Fruit fly (Drosophila melanogaster) whole organism, embryonic: ENCODE data around the gene Dbp73D.

ENCODE experiments used
- Asciz ChIP-seq: fragments of 200-800 bp; sonication (Bioruptor generic); optimal IDR thresholded peaks from 2 replicates; lab custom pipeline; 2017; ENCODE audit warnings: missing biosample characterization, mild to moderate bottlenecking, missing genetic modification characterization, missing genetic modification reagents
- CG12236 ChIP-seq: fragments of 200-800 bp; sonication (Bioruptor generic); optimal IDR thresholded peaks from 2 replicates; lab custom pipeline; 2016; ENCODE audit warnings: missing biosample characterization, missing genetic modification characterization
- CG12659 ChIP-seq: fragments of 200-800 bp; sonication (Bioruptor generic); optimal IDR thresholded peaks from 3 replicates; lab custom pipeline; 2017; ENCODE audit warnings: mild to moderate bottlenecking, missing biosample characterization, missing genetic modification reagents, missing genetic modification characterization
- CG12942 ChIP-seq: fragments of 200-800 bp; sonication (Bioruptor generic); optimal IDR thresholded peaks from 3 replicates; lab custom pipeline; 2016; ENCODE audit warnings: missing biosample characterization, missing genetic modification characterization
- CG1647 ChIP-seq: fragments of 200-800 bp; sonication (Bioruptor generic); optimal IDR thresholded peaks from 3 replicates; lab custom pipeline; 2016; ENCODE audit warnings: missing biosample characterization, missing genetic modification characterization
- CG17328 ChIP-seq: fragments of 200-800 bp; sonication (Bioruptor generic); IDR thresholded peaks from 2 replicates; pipeline ENCODE4 v1.3.6; 2022; ENCODE audit warnings: missing biosample characterization, missing genetic modification characterization
- CG18262 ChIP-seq: fragments of 200-800 bp; optimal IDR thresholded peaks from 3 replicates; lab custom pipeline; 2019; ENCODE audit warnings: missing biosample characterization, mild to moderate bottlenecking, missing genetic modification characterization, moderate library complexity
- CG31365 ChIP-seq: fragments of 200-800 bp; sonication (Bioruptor generic); optimal IDR thresholded peaks from 2 replicates; lab custom pipeline; 2018; ENCODE audit warnings: missing biosample characterization, mild to moderate bottlenecking, missing genetic modification characterization
- CG3163 ChIP-seq: fragments of 200-800 bp; sonication (Bioruptor generic); optimal IDR thresholded peaks from 3 replicates; lab custom pipeline; 2016; ENCODE audit warnings: missing biosample characterization, missing genetic modification characterization
- CG6254 ChIP-seq: fragments of 200-800 bp; sonication (Bioruptor generic); optimal IDR thresholded peaks from 3 replicates; lab custom pipeline; 2017; ENCODE audit warnings: mild to moderate bottlenecking, missing biosample characterization, missing genetic modification reagents, missing genetic modification characterization
- CG6272 ChIP-seq: fragments of 200-800 bp; sonication (Bioruptor generic); IDR thresholded peaks from 2 replicates; pipeline ENCODE4 v1.3.6; 2022; ENCODE audit warnings: missing biosample characterization, missing genetic modification characterization
- CG6765 ChIP-seq: fragments of 200-800 bp; sonication (Bioruptor generic); optimal IDR thresholded peaks from 3 replicates; lab custom pipeline; 2017; ENCODE audit warnings: missing biosample characterization, mild to moderate bottlenecking, missing genetic modification characterization
- CG7556 ChIP-seq: fragments of 200-800 bp; sonication (Bioruptor generic); optimal IDR thresholded peaks from 2 replicates; lab custom pipeline; 2017; ENCODE audit warnings: missing biosample characterization, mild to moderate bottlenecking, missing genetic modification characterization
- CG8924 ChIP-seq: fragments of 200-800 bp; optimal IDR thresholded peaks from 3 replicates; lab custom pipeline; 2019; ENCODE audit warnings: missing biosample characterization, mild to moderate bottlenecking, missing genetic modification characterization, moderate library complexity
- CG9817 ChIP-seq: fragments of 200-800 bp; sonication (Bioruptor generic); optimal IDR thresholded peaks from 2 replicates; lab custom pipeline; 2018; ENCODE audit warnings: missing biosample characterization, mild to moderate bottlenecking, missing genetic modification characterization, moderate library complexity
- Deaf1 ChIP-seq: fragments of 200-800 bp; optimal IDR thresholded peaks from 3 replicates; lab custom pipeline; 2019; ENCODE audit warnings: missing biosample characterization, mild to moderate bottlenecking, missing genetic modification characterization, moderate library complexity
- Hey ChIP-seq: fragments of 200-800 bp; sonication (Bioruptor generic); optimal IDR thresholded peaks from 3 replicates; lab custom pipeline; 2018; ENCODE audit warnings: missing biosample characterization, mild to moderate bottlenecking, missing genetic modification characterization
- Lhr ChIP-seq: fragments of 200-800 bp; sonication (Bioruptor generic); optimal IDR thresholded peaks from 3 replicates; lab custom pipeline; 2017; ENCODE audit warnings: mild to moderate bottlenecking, missing biosample characterization, missing genetic modification reagents, missing genetic modification characterization
- Mes4 ChIP-seq: fragments of 200-800 bp; sonication (Bioruptor generic); optimal IDR thresholded peaks from 2 replicates; lab custom pipeline; 2016; ENCODE audit warnings: missing biosample characterization, missing genetic modification characterization
- Myb ChIP-seq: fragments of 200-800 bp; sonication (Bioruptor generic); optimal IDR thresholded peaks from 2 replicates; lab custom pipeline; 2016; ENCODE audit warnings: missing biosample characterization, missing genetic modification characterization
- Nf-YC ChIP-seq: fragments of 200-800 bp; optimal IDR thresholded peaks from 3 replicates; lab custom pipeline; 2019; ENCODE audit warnings: missing biosample characterization, mild to moderate bottlenecking, missing genetic modification characterization, moderate library complexity
- Opbp ChIP-seq: fragments of 200-800 bp; sonication (Bioruptor generic); IDR thresholded peaks from 3 replicates; pipeline ENCODE4 v1.3.6; 2022; ENCODE audit warnings: missing biosample characterization, missing genetic modification characterization; ENCODE audit not compliant: partially characterized antibody
- Optix ChIP-seq: fragments of 200-800 bp; sonication (Bioruptor generic); IDR thresholded peaks from 3 replicates; pipeline ENCODE4 v1.3.6; 2022; ENCODE audit warnings: missing biosample characterization, missing genetic modification characterization
- Sry-δ ChIP-seq: fragments of 200-800 bp; sonication (Bioruptor generic); optimal IDR thresholded peaks from 2 replicates; lab custom pipeline; 2016; ENCODE audit warnings: missing biosample characterization, missing genetic modification characterization
- abd-A ChIP-seq: fragments of 200-800 bp; sonication (Bioruptor generic); optimal IDR thresholded peaks from 3 replicates; lab custom pipeline; 2019; ENCODE audit warnings: missing biosample characterization, mild to moderate bottlenecking, missing genetic modification characterization, moderate library complexity
- bcd ChIP-seq: fragments of 200-800 bp; sonication (Bioruptor generic); optimal IDR thresholded peaks from 2 replicates; lab custom pipeline; 2017; ENCODE audit warnings: missing biosample characterization, mild to moderate bottlenecking, missing genetic modification characterization
- bowl ChIP-seq: fragments of 200-800 bp; sonication (Bioruptor generic); IDR thresholded peaks from 2 replicates; pipeline ENCODE4 v1.3.6; 2022; ENCODE audit warnings: missing biosample characterization, missing genetic modification characterization
- cas ChIP-seq: fragments of 200-800 bp; sonication (Bioruptor generic); IDR thresholded peaks from 2 replicates; pipeline ENCODE4 v1.3.6; 2022; ENCODE audit warnings: missing biosample characterization, missing genetic modification characterization
- caup ChIP-seq: fragments of 200-800 bp; sonication (Bioruptor generic); optimal IDR thresholded peaks from 3 replicates; lab custom pipeline; 2017; ENCODE audit warnings: missing biosample characterization, mild to moderate bottlenecking, missing genetic modification characterization, moderate library complexity; ENCODE audit not compliant: severe bottlenecking
- crc ChIP-seq: fragments of 200-800 bp; sonication (Bioruptor generic); optimal IDR thresholded peaks from 2 replicates; lab custom pipeline; 2016; ENCODE audit warnings: missing biosample characterization, missing genetic modification characterization
- dpn ChIP-seq, 2 experiments: fragments of 200-800 bp; sonication (Bioruptor generic); optimal IDR thresholded peaks; 3 replicates each; lab custom pipeline; 2016; ENCODE audit warnings: missing biosample characterization in 2 of 2, missing genetic modification characterization in 2 of 2
- dysf ChIP-seq: fragments of 200-800 bp; sonication (Bioruptor generic); IDR thresholded peaks from 3 replicates; pipeline ENCODE4 v1.3.6; 2022; ENCODE audit warnings: missing biosample characterization, missing genetic modification characterization
- ewg ChIP-seq: fragments of 200-800 bp; sonication (Bioruptor generic); optimal IDR thresholded peaks from 3 replicates; lab custom pipeline; 2017; ENCODE audit warnings: mild to moderate bottlenecking, missing biosample characterization, missing genetic modification reagents, missing genetic modification characterization
- grau ChIP-seq: fragments of 200-800 bp; optimal IDR thresholded peaks from 3 replicates; lab custom pipeline; 2019; ENCODE audit warnings: missing biosample characterization, mild to moderate bottlenecking, missing genetic modification characterization, moderate library complexity
- jigr1 ChIP-seq: fragments of 200-800 bp; sonication (Bioruptor generic); IDR thresholded peaks from 3 replicates; pipeline ENCODE4 v1.3.6; 2022; ENCODE audit warnings: missing biosample characterization, missing genetic modification characterization
- jing ChIP-seq: fragments of 200-800 bp; sonication (Bioruptor generic); optimal IDR thresholded peaks from 2 replicates; lab custom pipeline; 2018; ENCODE audit warnings: missing biosample characterization, mild to moderate bottlenecking, missing genetic modification characterization
- lov ChIP-seq, 2 experiments: fragments of 200-800 bp in 1 of 2; fragments of >200 bp in 1 of 2; sonication (Bioruptor generic) in 1 of 2; IDR thresholded peaks in 1 of 2; optimal IDR thresholded peaks in 1 of 2; 2 replicates in 1 of 2; 3 replicates in 1 of 2; pipeline versions ENCODE4 v1.3.6 to Lab custom; 2017 to 2022; ENCODE audit warnings: missing biosample characterization in 1 of 2, missing genetic modification characterization in 1 of 2
- nau ChIP-seq: fragments of 200-800 bp; sonication (Bioruptor generic); optimal IDR thresholded peaks from 3 replicates; lab custom pipeline; 2017; ENCODE audit warnings: missing biosample characterization, mild to moderate bottlenecking, missing genetic modification characterization, missing genetic modification reagents
- odd ChIP-seq: fragments of 200-800 bp; sonication (Bioruptor generic); optimal IDR thresholded peaks from 2 replicates; lab custom pipeline; 2017; ENCODE audit warnings: missing biosample characterization, mild to moderate bottlenecking, missing genetic modification characterization
- pita ChIP-seq: fragments of 200-800 bp; sonication (Bioruptor generic); optimal IDR thresholded peaks from 2 replicates; lab custom pipeline; 2017; ENCODE audit warnings: missing biosample characterization, mild to moderate bottlenecking, missing genetic modification characterization
- pzg ChIP-seq: fragments of 200-800 bp; sonication (Bioruptor generic); optimal IDR thresholded peaks from 3 replicates; lab custom pipeline; 2018; ENCODE audit warnings: missing biosample characterization, mild to moderate bottlenecking, missing genetic modification characterization, moderate library complexity
- run ChIP-seq: fragments of 200-800 bp; sonication (Bioruptor generic); optimal IDR thresholded peaks from 3 replicates; lab custom pipeline; 2018; ENCODE audit warnings: missing biosample characterization, mild to moderate bottlenecking, missing genetic modification characterization
- scrt ChIP-seq: fragments of 200-800 bp; sonication (Bioruptor generic); optimal IDR thresholded peaks from 2 replicates; lab custom pipeline; 2018; ENCODE audit warnings: missing biosample characterization, mild to moderate bottlenecking, missing genetic modification characterization, moderate library complexity
- sens ChIP-seq: fragments of 200-800 bp; sonication (Bioruptor generic); peaks from one replicate; lab custom pipeline; 2016; ENCODE audit warnings: missing biosample characterization, missing genetic modification characterization
- slp2 ChIP-seq: fragments of 200-800 bp; sonication (Bioruptor generic); optimal IDR thresholded peaks from 2 replicates; lab custom pipeline; 2016; ENCODE audit warnings: missing biosample characterization, missing genetic modification characterization
- sr ChIP-seq: fragments of 200-800 bp; sonication (Bioruptor generic); IDR thresholded peaks from 3 replicates; pipeline ENCODE4 v1.3.6; 2022; ENCODE audit warnings: missing biosample characterization, missing genetic modification characterization
- sug ChIP-seq: fragments of 200-800 bp; optimal IDR thresholded peaks from 2 replicates; lab custom pipeline; 2019; ENCODE audit warnings: missing biosample characterization, mild to moderate bottlenecking, missing genetic modification characterization, moderate library complexity
- ttk ChIP-seq: fragments of 200-800 bp; sonication (Bioruptor generic); IDR thresholded peaks from 2 replicates; pipeline ENCODE4 v2.1.2; 2022; ENCODE audit warnings: missing biosample characterization, missing genetic modification characterization

Dbp73D gene

dm6 chr3L:16711430-16712228 is 19.0 kb downstream of the Dbp73D start, which contains the start of the genes CG43954, Lasp and Dab (continued):
- TF ChIP-seq CG31365 (tag; lab: Kevin White, UChicago) (peak; percentile 32), odd (GFP tag; lab: Kevin White, UChicago) (peak; percentile 28), CG12236 (GFP tag; lab: Kevin White, UChicago) (no peak), dpn (GFP tag; optimal IDR thresholded peaks at IDR 0.05; lab: Kevin White, UChicago) (peak; percentile 17 to 35), CG7556 (GFP tag; lab: Kevin White, UChicago) (no peak), abd-A (peak; percentile 30), CG9817 (tag; lab: Kevin White, UChicago) (no peak), Hey (no peak), sr (peak; percentile 57; the same call in 1 of the 3 replicates), grau (tag; lab: Kevin White, UChicago) (peak; percentile 29), CG12942 (GFP tag; lab: Kevin White, UChicago) (peak; percentile 1), cas (GFP tag; lab: Robert Waterston, UW) (peak; percentile 46; the same call in 1 of the 2 replicates), bowl (no peak), dysf (GFP tag; lab: Robert Waterston, UW) (peak; percentile 6; the same call in 1 of the 3 replicates), slp2 (no peak), crc (GFP tag; lab: Kevin White, UChicago) (no peak), scrt (peak; percentile 28), CG12659 (GFP tag; lab: Kevin White, UChicago) (peak; percentile 59), Opbp (GFP tag; lab: Robert Waterston, UW) (0 out of 3 replicates have a peak, but pooled peaks have one; percentile 5), CG6765 (GFP tag; lab: Kevin White, UChicago) (peak; percentile 13), run (tag; lab: Kevin White, UChicago) (peak; percentile 25), lov (optimal IDR thresholded peaks at IDR 0.05; lab: Kevin White, UChicago) (no peak), lov (GFP tag; IDR thresholded peaks at IDR 0.05; lab: Robert Waterston, UW) (0 out of 3 replicates have a peak, but pooled peaks have one; percentile 40), Lhr (peak; percentile 95), CG3163 (GFP tag; lab: Kevin White, UChicago) (peak; percentile 28), Asciz (GFP tag; lab: Kevin White, UChicago) (peak; percentile 13), Nf-YC (tag; lab: Kevin White, UChicago) (peak; percentile 8), jing (GFP tag; lab: Kevin White, UChicago) (no peak), nau (GFP tag; lab: Kevin White, UChicago) (peak; percentile 36), jigr1 (no peak), Myb (peak; percentile 95), Sry-δ (GFP tag; lab: Kevin White, UChicago) (peak; percentile 49), CG8924 (tag; lab: Kevin White, UChicago) (peak; percentile 37), pita (GFP tag; lab: Kevin White, UChicago) (peak; percentile 10), Optix (GFP tag; lab: Robert Waterston, UW) (no peak), CG1647 (GFP tag; lab: Kevin White, UChicago) (no peak), ttk (GFP tag; lab: Robert Waterston, UW) (peak; percentile 7; the same call in 1 of the 2 replicates), Mes4 (GFP tag; lab: Kevin White, UChicago) (peak; percentile 53), Deaf1 (tag; lab: Kevin White, UChicago) (peak; percentile 45), CG6272 (GFP tag; lab: Robert Waterston, UW) (no peak), bcd (no peak), pzg (GFP tag; lab: Kevin White, UChicago) (peak; percentile 86), caup (GFP tag; lab: Kevin White, UChicago) (peak; percentile 24), sens (GFP tag; lab: Kevin White, UChicago) (peak; percentile 69), CG18262 (tag; lab: Kevin White, UChicago) (peak; percentile 24), CG6254 (GFP tag; lab: Kevin White, UChicago) (peak; percentile 99), CG17328 (GFP tag; lab: Robert Waterston, UW) (peak; percentile 59), sug (tag; lab: Kevin White, UChicago) (peak; percentile 52), ewg (GFP tag; lab: Kevin White, UChicago) (peak; percentile 69)
